Worm (Caenorhabditis elegans) whole organism, L1 larva: ENCODE results near the gene ZC513.3.

Experiments used
- aha-1 ChIP-seq: fragments of 150-350 bp; optimal IDR thresholded peaks from 2 replicates; lab custom pipeline; 2014; ENCODE audit warnings: missing biosample characterization, missing genetic modification characterization
- ceh-88 ChIP-seq: fragments of 200-800 bp; sonication (Bioruptor generic); IDR thresholded peaks from 2 replicates; pipeline ENCODE4 v1.3.6; 2022; ENCODE audit warnings: missing genetic modification characterization, missing compliant biosample characterization
- fkh-10 ChIP-seq: sonication (generic microtip); optimal IDR thresholded peaks from 2 replicates; lab custom pipeline; 2017; ENCODE audit warnings: missing biosample characterization, missing genetic modification reagents, missing genetic modification characterization
- nhr-77 ChIP-seq: fragments of 150-350 bp; optimal IDR thresholded peaks from 2 replicates; lab custom pipeline; 2014; ENCODE audit warnings: missing biosample characterization, missing genetic modification characterization

- no peak for TF ChIP-seq fkh-10 (GFP tag; lab: Kevin White, UChicago)
- no peak for TF ChIP-seq ceh-88
- no peak for TF ChIP-seq aha-1 (tag; lab: Kevin White, UChicago)
- TF ChIP-seq nhr-77 (tag; lab: Kevin White, UChicago): no peak
Observed at ce11 chrV:8028825-8029489, 17.8 kb upstream of the ZC513.3 start, which contains the start of gene oma-2.
